Worm (Caenorhabditis elegans): ENCODE results near the gene ctsa-3.1.

ce11 chrII:7279808-7280207, 47.2 kb downstream of the ctsa-3.1 start:
- TF ChIP-seq unc-55 (GFP tag; optimal IDR thresholded peaks at IDR 0.05) (no peak), C38D4.7 (GFP tag; optimal IDR thresholded peaks at IDR 0.05) (no peak), nhr-11 (tag; optimal IDR thresholded peaks at IDR 0.05) (no peak), ceh-45 (GFP tag; IDR thresholded peaks at IDR 0.05) (no peak), lim-6 (tag; optimal IDR thresholded peaks at IDR 0.05) (no peak), syd-9 (tag; optimal IDR thresholded peaks at IDR 0.05) (no peak), sdc-2 (tag; optimal IDR thresholded peaks at IDR 0.05) (no peak), ama-1 (optimal IDR thresholded peaks at IDR 0.05) (no peak), nfya-1 (tag; optimal IDR thresholded peaks at IDR 0.05) (no peak), ceh-9 (tag; optimal IDR thresholded peaks at IDR 0.05) (no peak)

Measured in whole organism, late embryonic.